Fruit fly (Drosophila melanogaster) Kc167 (cell line): ENCODE data around the gene Hecw.

Experiments
- Myc ChIP-seq: fragments of >200 bp; optimal IDR thresholded peaks from 2 replicates; lab custom pipeline; 2017; ENCODE audit warnings: missing external identifiers
- Sin3A ChIP-seq: fragments of >200 bp; optimal IDR thresholded peaks from 2 replicates; lab custom pipeline; 2018; ENCODE audit warnings: missing external identifiers
- h ChIP-seq: fragments of >200 bp; optimal IDR thresholded peaks from 3 replicates; lab custom pipeline; 2018; ENCODE audit warnings: missing external identifiers
- insv ChIP-seq: fragments of >200 bp; optimal IDR thresholded peaks from 3 replicates; lab custom pipeline; 2018; ENCODE audit warnings: missing external identifiers
- psq ChIP-seq: fragments of >200 bp; optimal IDR thresholded peaks from 2 replicates; lab custom pipeline; 2017; ENCODE audit warnings: missing external identifiers
- ttk ChIP-seq: sonication (Bioruptor generic); optimal IDR thresholded peaks from 2 replicates; lab custom pipeline; 2017; ENCODE audit warnings: missing external identifiers

The Hecw gene

dm6 chrX:9641184-9641772, 32.5 kb downstream of the Hecw start:
- TF ChIP-seq h = no peak
- no peak for TF ChIP-seq psq (lab: Kevin White, UChicago)
- no peak for TF ChIP-seq Myc (lab: Kevin White, UChicago)
- no peak for TF ChIP-seq ttk (lab: Kevin White, UChicago)
- no peak for TF ChIP-seq Sin3A (lab: Kevin White, UChicago)
- TF ChIP-seq insv = no peak

DNA sequence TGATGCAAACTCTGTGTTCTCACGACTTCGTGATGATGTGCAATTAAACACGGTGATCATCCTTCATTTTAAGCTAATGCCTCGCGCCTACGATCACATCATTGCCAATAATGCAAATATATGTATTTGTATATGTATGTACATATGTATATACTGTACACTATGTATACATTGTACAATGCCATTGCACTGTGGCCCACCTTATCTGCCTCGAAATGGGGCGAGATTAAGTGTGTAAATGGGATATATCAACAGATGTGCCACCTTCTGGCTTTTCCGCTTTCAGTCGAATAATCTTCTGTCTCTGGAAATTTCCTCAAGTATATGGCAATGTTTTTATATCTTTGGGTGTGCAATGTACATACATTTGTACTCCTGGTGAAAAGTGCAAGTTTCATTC, 36.1 kb downstream of the Hecw start:
- TF ChIP-seq insv (no peak), Myc (lab: Kevin White, UChicago) (no peak), psq (lab: Kevin White, UChicago) (no peak), h (no peak)

dm6 chrX:9646022-9646421, 37.3 kb downstream of the Hecw start:
- TF ChIP-seq Sin3A (lab: Kevin White, UChicago) (no peak), psq (lab: Kevin White, UChicago) (no peak), insv (no peak), ttk (lab: Kevin White, UChicago) (no peak), h (no peak), Myc (lab: Kevin White, UChicago) (no peak)

- TF ChIP-seq Sin3A (lab: Kevin White, UChicago) (no peak), h (no peak), insv (no peak), Myc (lab: Kevin White, UChicago) (no peak), psq (lab: Kevin White, UChicago) (no peak), ttk (lab: Kevin White, UChicago) (no peak)
Measured at dm6 chrX:9647067-9647466, 38.3 kb downstream of the Hecw start.

DNA sequence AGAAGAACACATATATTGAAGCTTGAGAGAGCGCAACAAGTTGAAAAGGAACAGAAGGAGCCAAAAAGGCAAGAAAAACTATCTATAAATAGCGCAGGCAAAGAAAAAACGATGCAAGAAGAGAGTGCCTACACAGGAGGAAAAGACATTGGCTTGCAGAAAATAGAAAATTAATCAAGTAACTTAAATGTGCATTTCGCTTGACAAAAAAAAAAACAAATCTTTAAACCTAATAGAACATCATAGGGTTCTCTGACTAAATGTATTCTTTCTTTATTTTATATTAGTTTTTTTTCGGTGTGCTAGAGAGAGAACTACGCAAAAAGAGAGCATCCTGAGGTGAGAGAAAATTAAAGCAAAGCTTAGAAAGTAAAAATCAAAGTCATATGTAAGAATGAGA, 41.3 kb downstream of the Hecw start:
- TF ChIP-seq ttk (lab: Kevin White, UChicago) = no peak
- no peak for TF ChIP-seq h
- no peak for TF ChIP-seq Myc (lab: Kevin White, UChicago)
- TF ChIP-seq insv = no peak
- TF ChIP-seq Sin3A (lab: Kevin White, UChicago) = no peak
- no peak for TF ChIP-seq psq (lab: Kevin White, UChicago)

dm6 chrX:9650757-9651594, 42.2 kb downstream of the Hecw start:
- TF ChIP-seq Myc (lab: Kevin White, UChicago) (no peak), psq (lab: Kevin White, UChicago) (no peak), h (no peak), insv (no peak), ttk (lab: Kevin White, UChicago) (no peak)

dm6 chrX:9652006-9652405, 43.3 kb downstream of the Hecw start:
- TF ChIP-seq psq (lab: Kevin White, UChicago) (no peak), ttk (lab: Kevin White, UChicago) (no peak), Sin3A (lab: Kevin White, UChicago) (no peak), h (no peak), Myc (lab: Kevin White, UChicago) (no peak), insv (no peak)

- no peak for TF ChIP-seq h
- TF ChIP-seq ttk (lab: Kevin White, UChicago) = no peak
- TF ChIP-seq Sin3A (lab: Kevin White, UChicago) = no peak
- no peak for TF ChIP-seq insv
- TF ChIP-seq Myc (lab: Kevin White, UChicago) = no peak
- TF ChIP-seq psq (lab: Kevin White, UChicago) = no peak
Measured at dm6 chrX:9653242-9653641, 44.5 kb downstream of the Hecw start.

DNA sequence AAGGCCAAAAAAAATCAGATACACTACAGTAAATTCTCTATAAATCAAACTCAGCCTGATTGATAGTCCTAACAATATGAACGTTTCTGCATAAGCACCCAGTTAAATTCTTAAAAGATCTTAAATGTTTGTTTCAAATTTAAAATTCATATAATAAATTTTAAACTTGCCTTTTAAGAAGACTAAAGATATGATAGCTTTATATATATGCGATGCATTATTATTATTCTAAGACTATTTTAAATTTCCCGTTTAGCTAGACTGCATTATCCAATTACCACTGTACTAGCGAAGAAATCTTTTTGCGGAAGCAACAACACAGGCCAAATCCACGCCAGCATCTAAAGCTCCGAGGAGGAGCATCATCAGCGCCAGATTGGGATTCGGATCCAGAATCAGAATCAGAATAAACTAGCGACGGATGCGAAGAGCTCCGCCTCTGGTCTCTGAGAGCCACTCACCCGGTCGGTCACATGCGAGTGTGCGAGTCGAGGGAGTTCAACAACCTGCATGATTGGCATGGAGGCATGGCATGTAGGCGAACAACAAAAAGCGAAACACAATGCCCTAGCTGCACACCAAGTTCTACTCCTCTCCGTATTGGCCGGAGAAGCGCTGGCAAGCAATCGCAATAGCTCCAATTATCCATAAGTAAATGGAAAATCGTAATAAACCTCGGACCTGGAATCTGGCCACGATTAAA, 45.4 kb downstream of the Hecw start:
- TF ChIP-seq Myc (lab: Kevin White, UChicago) = no peak
- no peak for TF ChIP-seq insv
- no peak for TF ChIP-seq psq (lab: Kevin White, UChicago)
- TF ChIP-seq ttk (lab: Kevin White, UChicago) = no peak
- TF ChIP-seq Sin3A (lab: Kevin White, UChicago) = no peak
- TF ChIP-seq h = no peak

DNA sequence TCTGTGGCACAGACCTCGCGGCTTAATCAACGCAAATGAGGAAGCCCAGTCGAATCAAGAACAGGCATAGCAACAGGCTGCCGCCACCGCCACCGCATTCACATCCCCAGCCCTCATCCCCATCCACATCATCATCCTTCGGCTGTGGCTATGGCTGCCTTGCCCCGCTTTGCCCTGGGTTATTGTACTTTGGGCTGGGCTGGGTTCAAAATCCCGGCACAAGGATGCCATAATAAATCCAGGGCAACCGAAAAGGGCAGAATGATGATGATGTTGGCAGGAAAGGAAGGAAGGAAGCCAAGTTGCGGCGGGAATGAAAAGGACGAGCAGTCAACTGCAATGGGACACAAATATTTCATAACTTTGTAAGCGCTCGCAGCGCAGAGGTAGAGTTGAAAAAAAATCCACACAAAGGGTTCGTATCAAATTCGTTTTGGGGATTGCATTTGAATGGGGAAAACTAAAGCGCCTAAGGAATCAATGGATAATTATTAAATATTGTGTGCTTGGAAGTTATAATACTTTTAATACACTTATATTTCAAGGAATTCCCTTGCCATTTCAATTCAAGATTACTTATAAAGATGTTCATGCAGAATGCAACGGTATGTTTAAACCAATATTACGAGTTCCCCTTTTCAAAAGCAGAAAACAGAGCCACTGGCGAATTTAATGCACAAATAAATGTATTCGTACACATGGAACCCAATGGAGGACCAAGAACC, 47.4 kb downstream of the Hecw start:
- no peak for TF ChIP-seq psq (lab: Kevin White, UChicago)
- TF ChIP-seq Myc (lab: Kevin White, UChicago) = no peak
- no peak for TF ChIP-seq Sin3A (lab: Kevin White, UChicago)
- TF ChIP-seq ttk (lab: Kevin White, UChicago) = no peak
- TF ChIP-seq insv = no peak
- no peak for TF ChIP-seq h

DNA sequence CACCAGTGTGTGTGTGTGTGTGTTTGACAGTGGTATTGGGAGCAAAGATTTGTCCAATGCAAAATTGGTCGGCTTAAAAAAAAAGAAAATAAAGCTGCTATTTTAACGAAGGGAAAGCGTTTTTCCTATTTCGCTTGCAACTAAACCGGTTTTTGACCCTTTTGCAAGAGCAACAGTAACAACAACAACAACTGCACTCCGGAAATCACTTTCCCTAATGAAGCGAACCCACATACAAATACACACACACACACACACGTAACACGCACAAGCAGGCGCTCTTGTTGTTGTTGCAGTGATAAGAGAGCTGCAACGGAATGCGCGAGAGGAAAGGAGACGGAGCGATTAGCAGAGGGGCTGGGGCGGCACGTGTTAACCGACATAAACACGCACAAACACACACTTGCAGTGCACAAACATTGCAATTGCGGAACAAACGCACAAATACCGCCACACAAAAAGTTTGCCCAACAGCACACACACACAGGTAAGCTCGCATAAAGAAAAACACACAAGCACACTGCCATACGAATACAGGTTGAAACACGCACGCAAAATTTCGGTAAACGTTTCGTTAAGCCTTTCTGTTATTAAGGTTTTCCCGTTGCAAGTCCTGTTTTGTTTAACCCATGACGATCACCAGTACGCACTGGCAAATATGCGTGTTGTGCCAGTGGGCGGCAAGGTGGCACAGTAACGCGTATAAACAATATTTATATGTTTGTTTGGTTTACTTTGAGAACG, 49.5 kb downstream of the Hecw start:
- no peak for TF ChIP-seq Sin3A (lab: Kevin White, UChicago)
- TF ChIP-seq insv = no peak
- TF ChIP-seq h = no peak
- TF ChIP-seq Myc (lab: Kevin White, UChicago) = no peak
- no peak for TF ChIP-seq ttk (lab: Kevin White, UChicago)
- TF ChIP-seq psq (lab: Kevin White, UChicago) = no peak
